Fruit fly (Drosophila melanogaster): ENCODE measurements around the gene Tim9b.
A peak's percentile ranks its signal among the peaks of the same experiment; 100 is the strongest.

DNA sequence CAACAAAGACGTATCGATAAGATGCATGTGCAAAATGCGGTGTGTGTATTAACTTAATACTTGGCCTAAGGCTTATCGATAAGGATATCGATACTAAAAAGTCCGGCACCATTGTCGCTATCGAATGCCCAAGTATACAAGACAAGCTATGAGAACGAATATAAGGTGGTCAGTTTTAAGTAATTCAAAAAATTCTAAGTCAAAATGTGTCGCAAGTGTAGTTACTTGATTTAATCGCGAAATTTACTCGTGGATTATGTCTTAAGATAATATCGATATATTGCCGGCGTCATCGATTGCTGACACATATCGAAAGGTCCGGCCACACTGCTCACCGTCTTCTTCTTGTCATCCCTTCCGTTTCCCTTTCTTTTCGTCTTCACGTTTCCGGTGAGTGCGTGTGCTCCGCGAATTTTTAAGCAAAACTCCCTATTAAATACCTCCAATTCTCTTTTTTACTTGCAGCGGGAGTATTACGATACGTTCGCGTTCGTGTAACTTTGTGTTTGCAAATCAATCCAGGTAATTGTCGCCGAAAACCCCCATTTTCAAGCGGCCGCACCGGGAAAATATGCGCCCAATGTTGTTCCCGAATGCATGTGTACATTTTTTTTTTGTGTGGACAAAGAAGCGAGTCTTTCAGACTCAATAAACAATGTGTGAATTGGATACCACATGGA, 20.5 kb downstream of the Tim9b start, which contains the start of gene RpS10b:
- TF ChIP-seq Dfd (GFP tag; optimal IDR thresholded peaks at IDR 0.05) (no peak), lola (GFP tag; optimal IDR thresholded peaks at IDR 0.05) (no peak), Myc (optimal IDR thresholded peaks at IDR 0.05) (peak; percentile 43), brk (GFP tag; optimal IDR thresholded peaks at IDR 0.05) (peak; percentile 36), usp (GFP tag; optimal IDR thresholded peaks at IDR 0.05) (no peak), CG32264 (GFP tag; optimal IDR thresholded peaks at IDR 0.05) (peak; percentile 40), rgr (GFP tag; optimal IDR thresholded peaks at IDR 0.05) (peak; percentile 88), OdsH (GFP tag; optimal IDR thresholded peaks at IDR 0.05) (peak; percentile 79), sage (GFP tag; optimal IDR thresholded peaks at IDR 0.05) (no peak), pan (optimal IDR thresholded peaks at IDR 0.05) (no peak)

Measured in whole organism, wandering third instar larva.